Fruit fly (Drosophila melanogaster) Kc167 (cell line): ENCODE data around the gene CG15695.

ENCODE experiments used
- h ChIP-seq: fragments of >200 bp; optimal IDR thresholded peaks from 3 replicates; lab custom pipeline; 2018; ENCODE audit warnings: missing external identifiers
- psq ChIP-seq: fragments of >200 bp; optimal IDR thresholded peaks from 2 replicates; lab custom pipeline; 2017; ENCODE audit warnings: missing external identifiers

DNA sequence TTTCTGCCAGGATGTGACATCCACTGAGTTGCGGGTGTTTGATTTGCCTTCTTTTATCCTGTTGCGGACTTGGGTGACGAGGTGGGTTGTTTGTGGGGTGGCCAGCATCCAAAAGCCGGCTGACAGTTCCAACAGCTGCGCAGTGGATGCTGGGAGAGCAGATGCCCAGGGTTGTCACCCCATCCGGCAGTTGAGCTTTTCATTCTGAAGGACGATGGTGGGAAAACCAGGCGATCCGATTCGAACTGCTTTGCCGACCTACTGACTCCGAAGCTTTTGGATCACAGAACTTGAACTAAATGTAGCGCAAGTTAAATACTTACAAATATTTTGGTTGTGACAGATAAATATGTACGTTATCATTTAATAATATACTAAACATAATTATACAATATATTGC lies 24.3 kb downstream of the CG15695 start, which contains the start of gene KaiR1D:
- TF ChIP-seq h: no peak
- no peak for TF ChIP-seq psq
